Fruit fly (Drosophila melanogaster) whole organism, prepupa: Measurements from ENCODE around the gene Gr28a.

ENCODE experiments used
- CG3032 ChIP-seq: fragments of 200-800 bp; optimal IDR thresholded peaks from 2 replicates; lab custom pipeline; 2019; ENCODE audit warnings: missing biosample characterization, mild to moderate bottlenecking, missing genetic modification characterization, moderate library complexity
- Sox102F ChIP-seq: fragments of 200-800 bp; sonication (Bioruptor generic); optimal IDR thresholded peaks from 2 replicates; lab custom pipeline; 2016; ENCODE audit warnings: missing biosample characterization, mild to moderate bottlenecking, missing genetic modification characterization
- fd85E ChIP-seq: fragments of 200-800 bp; sonication (Bioruptor generic); optimal IDR thresholded peaks from 3 replicates; lab custom pipeline; 2016; ENCODE audit warnings: missing biosample characterization, missing genetic modification characterization

DNA sequence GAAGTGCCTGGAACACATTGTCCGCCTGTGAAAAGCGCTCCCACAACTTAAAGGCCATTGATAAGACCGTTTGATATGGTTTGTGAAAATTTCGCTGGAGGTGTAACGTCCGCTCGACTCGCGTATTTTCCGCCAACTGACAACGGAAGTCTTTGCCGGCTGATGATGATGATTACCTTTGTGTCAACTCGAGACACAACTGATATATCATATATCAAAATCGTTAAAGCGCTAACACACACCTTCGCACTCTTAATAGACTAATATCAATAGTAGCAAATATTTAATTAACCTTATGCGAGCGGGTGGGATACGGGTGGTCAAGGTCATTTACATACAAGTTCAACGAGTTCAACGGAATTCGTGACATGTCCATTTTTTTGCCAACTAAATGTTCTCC lies at the start of gene Gr28a:
- TF ChIP-seq fd85E (GFP tag; lab: Kevin White, UChicago) (no peak), CG3032 (tag; lab: Kevin White, UChicago) (no peak), Sox102F (GFP tag; lab: Kevin White, UChicago) (no peak)
